Worm (Caenorhabditis elegans) whole organism, L4/young adult: Measurements from ENCODE around the gene T01G6.1.

Experiments
- W03F9.2 ChIP-seq: fragments of 150-350 bp; optimal IDR thresholded peaks from 2 replicates; lab custom pipeline; 2014; ENCODE audit warnings: missing biosample characterization, missing genetic modification characterization
- dao-5 ChIP-seq: sonication (generic microtip); optimal IDR thresholded peaks from 2 replicates; lab custom pipeline; 2016; ENCODE audit warnings: missing genotype, missing genetic modification characterization, moderate library complexity, missing compliant biosample characterization
- him-1 ChIP-seq: sonication (generic microtip); optimal IDR thresholded peaks from 2 replicates; lab custom pipeline; 2016; ENCODE audit warnings: missing genotype, missing genetic modification reagents, missing genetic modification characterization, missing compliant biosample characterization

Gene T01G6.1

ce11 chrV:497399-497798, at the start of gene T01G6.1:
Gene T01G6.1 (plus strand): TSS chrV:497699.
- TF ChIP-seq W03F9.2 (tag; lab: Kevin White, UChicago) = no peak
- no peak for TF ChIP-seq dao-5
- no peak for TF ChIP-seq him-1 (tag; lab: Kevin White, UChicago)

ce11 chrV:449130-449529, 48.4 kb upstream of the T01G6.1 start, which contains the start of gene srh-35:
Gene srh-35 (minus strand): TSS chrV:449230.
- TF ChIP-seq W03F9.2 (tag; lab: Kevin White, UChicago) (no peak), him-1 (tag; lab: Kevin White, UChicago) (no peak), dao-5 (no peak)

- TF ChIP-seq W03F9.2 (tag; lab: Kevin White, UChicago) (no peak), dao-5 (no peak), him-1 (tag; lab: Kevin White, UChicago) (no peak)
Measured at ce11 chrV:449685-450084, 47.8 kb upstream of the T01G6.1 start, which contains the start of gene M02H5.8. Gene M02H5.8 (plus strand): TSS chrV:449981.

- TF ChIP-seq dao-5 = no peak
- TF ChIP-seq W03F9.2 (tag; lab: Kevin White, UChicago) = no peak
- TF ChIP-seq him-1 (tag; lab: Kevin White, UChicago) = no peak
Measured at ce11 chrV:450757-451501, 46.6 kb upstream of the T01G6.1 start, which contains the start of gene nhr-123. Gene nhr-123 (plus strand): TSS chrV:451451.

- TF ChIP-seq him-1 (tag; lab: Kevin White, UChicago) (no peak), dao-5 (no peak), W03F9.2 (tag; lab: Kevin White, UChicago) (no peak)
Measured at ce11 chrV:453569-453968, 43.9 kb upstream of the T01G6.1 start, which contains the start of gene nhr-98. Gene nhr-98 (plus strand): TSS chrV:453869.

- TF ChIP-seq W03F9.2 (tag; lab: Kevin White, UChicago) (no peak), dao-5 (no peak), him-1 (tag; lab: Kevin White, UChicago) (no peak)
Measured at ce11 chrV:457839-458238, 39.7 kb upstream of the T01G6.1 start.

ce11 chrV:459464-459863, 38.0 kb upstream of the T01G6.1 start, which contains the start of gene nhr-203:
Gene nhr-203 (plus strand): TSS chrV:459795.
- TF ChIP-seq dao-5 (no peak), him-1 (tag; lab: Kevin White, UChicago) (no peak), W03F9.2 (tag; lab: Kevin White, UChicago) (no peak)

ce11 chrV:462263-462662, 35.2 kb upstream of the T01G6.1 start, which contains the start of gene nhr-202:
Gene nhr-202 (plus strand): TSS chrV:462588.
- TF ChIP-seq dao-5 = no peak
- no peak for TF ChIP-seq W03F9.2 (tag; lab: Kevin White, UChicago)
- no peak for TF ChIP-seq him-1 (tag; lab: Kevin White, UChicago)

- no peak for TF ChIP-seq dao-5
- TF ChIP-seq W03F9.2 (tag; lab: Kevin White, UChicago) = no peak
- no peak for TF ChIP-seq him-1 (tag; lab: Kevin White, UChicago)
Measured at ce11 chrV:464800-465199, 32.7 kb upstream of the T01G6.1 start, which contains the start of gene nhr-201. Gene nhr-201 (plus strand): TSS chrV:464828.

ce11 chrV:465355-465754, 32.1 kb upstream of the T01G6.1 start:
- TF ChIP-seq him-1 (tag; lab: Kevin White, UChicago) (no peak), W03F9.2 (tag; lab: Kevin White, UChicago) (no peak), dao-5 (no peak)

ce11 chrV:467507-467906, 30.0 kb upstream of the T01G6.1 start:
- no peak for TF ChIP-seq him-1 (tag; lab: Kevin White, UChicago)
- no peak for TF ChIP-seq dao-5
- TF ChIP-seq W03F9.2 (tag; lab: Kevin White, UChicago) = no peak

ce11 chrV:468460-468859, 29.0 kb upstream of the T01G6.1 start, which contains the start of gene srbc-57:
Gene srbc-57 (minus strand): TSS chrV:468560.
- TF ChIP-seq W03F9.2 (tag; lab: Kevin White, UChicago) = no peak
- TF ChIP-seq dao-5 = no peak
- TF ChIP-seq him-1 (tag; lab: Kevin White, UChicago) = no peak

ce11 chrV:472589-472988, 24.9 kb upstream of the T01G6.1 start, which contains the start of gene srt-31:
Gene srt-31 (plus strand): TSS chrV:472889.
- TF ChIP-seq dao-5 (no peak), him-1 (tag; lab: Kevin White, UChicago) (no peak), W03F9.2 (tag; lab: Kevin White, UChicago) (no peak)

ce11 chrV:474516-474915, 23.0 kb upstream of the T01G6.1 start, which contains the start of gene nhr-99:
Gene nhr-99 (plus strand): TSS chrV:474778.
- no peak for TF ChIP-seq him-1 (tag; lab: Kevin White, UChicago)
- TF ChIP-seq dao-5 = no peak
- TF ChIP-seq W03F9.2 (tag; lab: Kevin White, UChicago) = no peak
